Fruit fly (Drosophila melanogaster): ENCODE data around the gene CG12520.
A peak's percentile ranks its signal among the peaks of the same experiment; 100 is the strongest.

CG12520 gene

DNA sequence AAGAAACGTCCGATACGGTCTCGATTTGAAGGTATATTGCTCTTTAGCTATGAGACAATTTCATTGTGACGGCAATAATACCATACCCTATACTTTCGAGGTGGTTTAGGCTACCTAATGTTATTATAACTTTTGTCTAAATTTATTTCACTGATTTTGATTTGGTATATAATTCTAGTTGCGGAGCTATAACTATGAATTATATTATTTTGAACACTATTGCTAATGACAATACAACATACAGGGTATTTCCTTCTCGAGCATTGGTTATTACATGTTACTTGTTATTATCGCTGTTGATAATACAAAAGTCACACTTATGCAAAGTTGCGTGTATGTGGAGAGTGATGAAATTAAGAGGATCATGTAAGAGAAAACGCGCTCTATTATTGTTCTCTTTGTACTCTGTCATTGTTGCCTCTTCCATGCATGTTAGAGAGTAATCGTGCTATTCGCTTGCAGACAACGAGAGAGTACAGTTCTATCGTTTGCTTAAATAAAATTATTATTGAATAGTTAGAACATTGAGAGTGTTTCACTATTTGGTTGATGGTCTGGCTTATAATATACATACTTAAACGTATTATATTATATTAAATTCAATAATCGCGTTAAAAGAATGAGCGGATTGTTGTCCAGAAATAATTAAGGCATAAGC is 11.2 kb upstream of the CG12520 start, which contains the start of gene CG32115 (continued):
- TF ChIP-seq NC2α (GFP tag; optimal IDR thresholded peaks at IDR 0.05): peak; percentile 52
- TF ChIP-seq CG9876 (GFP tag; optimal IDR thresholded peaks at IDR 0.05): peak; percentile 84
- TF ChIP-seq Hr78 (GFP tag; optimal IDR thresholded peaks at IDR 0.05): no peak
- no peak for TF ChIP-seq TFAM (GFP tag; optimal IDR thresholded peaks at IDR 0.05)
- TF ChIP-seq nom (GFP tag; optimal IDR thresholded peaks at IDR 0.05): no peak
- peak; percentile 95 for TF ChIP-seq Xbp1 (GFP tag; optimal IDR thresholded peaks at IDR 0.05)
- peak; percentile 90 for TF ChIP-seq CG6175 (GFP tag; IDR thresholded peaks at IDR 0.05)
- peak; percentile 90 for TF ChIP-seq ken (GFP tag; IDR thresholded peaks at IDR 0.05)
- peak; percentile 54 for TF ChIP-seq CG14965 (GFP tag; optimal IDR thresholded peaks at IDR 0.05; ENCODE audit: borderline replicate concordance)
- peak; percentile 68 for TF ChIP-seq CG4707 (GFP tag; optimal IDR thresholded peaks at IDR 0.05)
- peak; percentile 70 for TF ChIP-seq kah (GFP tag; optimal IDR thresholded peaks at IDR 0.05)
- no peak for TF ChIP-seq Scr (GFP tag; IDR thresholded peaks at IDR 0.05; ENCODE audit: partially characterized antibody)
- TF ChIP-seq H15 (GFP tag; IDR thresholded peaks at IDR 0.05): peak; percentile 95
- peak; percentile 89 for TF ChIP-seq CG8388 (GFP tag; optimal IDR thresholded peaks at IDR 0.05)
- peak; percentile 85 for TF ChIP-seq dati (GFP tag; IDR thresholded peaks at IDR 0.05)
- no peak for TF ChIP-seq ac (GFP tag; optimal IDR thresholded peaks at IDR 0.05)
- TF ChIP-seq Gug (GFP tag; IDR thresholded peaks at IDR 0.05): peak; percentile 86; the same call in 3 of the 4 replicates
- peak; percentile 96 for TF ChIP-seq CG13424 (tag; optimal IDR thresholded peaks at IDR 0.05)
- TF ChIP-seq ranshi (GFP tag; IDR thresholded peaks at IDR 0.05): peak; percentile 95
- no peak for TF ChIP-seq Opbp (GFP tag; IDR thresholded peaks at IDR 0.05; ENCODE audit: partially characterized antibody)
- TF ChIP-seq CG11723 (GFP tag; optimal IDR thresholded peaks at IDR 0.05): peak; percentile 75
- no peak for TF ChIP-seq zen (tag; optimal IDR thresholded peaks at IDR 0.05)
- TF ChIP-seq vfl (GFP tag; optimal IDR thresholded peaks at IDR 0.05): peak; percentile 87
- TF ChIP-seq Blimp-1 (GFP tag; optimal IDR thresholded peaks at IDR 0.05): peak; percentile 89
- TF ChIP-seq CrebB (tag; optimal IDR thresholded peaks at IDR 0.05): peak; percentile 93
- peak; percentile 80 for TF ChIP-seq Atf-2 (GFP tag; optimal IDR thresholded peaks at IDR 0.05)
- TF ChIP-seq prd (optimal IDR thresholded peaks at IDR 0.05): no peak
- TF ChIP-seq prd (GFP tag; IDR thresholded peaks at IDR 0.05): peak; percentile 96
- peak; percentile 78 for TF ChIP-seq Deaf1 (tag; optimal IDR thresholded peaks at IDR 0.05)
- TF ChIP-seq Trl (optimal IDR thresholded peaks at IDR 0.05): peak; percentile 55 to 82
- TF ChIP-seq Trl (GFP tag; optimal IDR thresholded peaks at IDR 0.05): peak; percentile 74
- peak; percentile 89 for TF ChIP-seq croc (GFP tag; conservative IDR thresholded peaks at IDR 0.05)
- TF ChIP-seq jumu (GFP tag; optimal IDR thresholded peaks at IDR 0.05): peak; percentile 76
- TF ChIP-seq CG3726 (GFP tag; IDR thresholded peaks at IDR 0.05): peak; percentile 90
- peak; percentile 52 for TF ChIP-seq CG2116 (GFP tag; optimal IDR thresholded peaks at IDR 0.05)
- TF ChIP-seq HmgD (GFP tag; optimal IDR thresholded peaks at IDR 0.05): peak; percentile 15
- no peak for TF ChIP-seq knrl (GFP tag; IDR thresholded peaks at IDR 0.05; ENCODE audit: partially characterized antibody)
- peak; percentile 85 for TF ChIP-seq CG9437 (GFP tag; optimal IDR thresholded peaks at IDR 0.05)
- peak; percentile 62 for TF ChIP-seq psq (GFP tag; optimal IDR thresholded peaks at IDR 0.05)
- TF ChIP-seq Sox102F (GFP tag; optimal IDR thresholded peaks at IDR 0.05): peak; percentile 96
- TF ChIP-seq CG32772 (GFP tag; IDR thresholded peaks at IDR 0.05): peak; percentile 93
- peak; percentile 91 for TF ChIP-seq salm (tag; optimal IDR thresholded peaks at IDR 0.05)
- TF ChIP-seq CG2129 (GFP tag; IDR thresholded peaks at IDR 0.05; ENCODE audit: partially characterized antibody): no peak
- no peak for TF ChIP-seq tna (GFP tag; IDR thresholded peaks at IDR 0.05; ENCODE audit: partially characterized antibody)
- TF ChIP-seq slp2 (GFP tag; optimal IDR thresholded peaks at IDR 0.05): peak; percentile 90
- peak; percentile 36; the same call in 1 of the 3 replicates for TF ChIP-seq Optix (GFP tag; IDR thresholded peaks at IDR 0.05)
- no peak for TF ChIP-seq h (optimal IDR thresholded peaks at IDR 0.05)
- peak; percentile 89 to 93 for TF ChIP-seq chif (GFP tag; optimal IDR thresholded peaks at IDR 0.05)
- peak; percentile 93 for TF ChIP-seq gce (GFP tag; IDR thresholded peaks at IDR 0.05)
- peak; percentile 93 for TF ChIP-seq CG31224 (GFP tag; IDR thresholded peaks at IDR 0.05)

Data from whole organism, embryonic.